Worm (Caenorhabditis elegans): ENCODE results near the gene atad-3.

ce11 chrII:10231874-10232273 lies 16.9 kb upstream of the atad-3 start:
- TF ChIP-seq flt-1 (GFP tag; IDR thresholded peaks at IDR 0.05) (no peak), cog-1 (tag; optimal IDR thresholded peaks at IDR 0.05) (no peak), ztf-23 (GFP tag; IDR thresholded peaks at IDR 0.05) (no peak), med-1 (GFP tag; optimal IDR thresholded peaks at IDR 0.05; ENCODE audit: insufficient read depth) (no peak), tab-1 (GFP tag; IDR thresholded peaks at IDR 0.05) (no peak), klf-2 (GFP tag; conservative IDR thresholded peaks at IDR 0.05) (no peak), ztf-29 (GFP tag; IDR thresholded peaks at IDR 0.05) (no peak), ref-1 (GFP tag; conservative IDR thresholded peaks at IDR 0.05) (no peak)

Measured in whole organism, midembryonic.